Worm (Caenorhabditis elegans): Measurements from ENCODE around the gene F56D6.19.

The F56D6.19 gene

DNA sequence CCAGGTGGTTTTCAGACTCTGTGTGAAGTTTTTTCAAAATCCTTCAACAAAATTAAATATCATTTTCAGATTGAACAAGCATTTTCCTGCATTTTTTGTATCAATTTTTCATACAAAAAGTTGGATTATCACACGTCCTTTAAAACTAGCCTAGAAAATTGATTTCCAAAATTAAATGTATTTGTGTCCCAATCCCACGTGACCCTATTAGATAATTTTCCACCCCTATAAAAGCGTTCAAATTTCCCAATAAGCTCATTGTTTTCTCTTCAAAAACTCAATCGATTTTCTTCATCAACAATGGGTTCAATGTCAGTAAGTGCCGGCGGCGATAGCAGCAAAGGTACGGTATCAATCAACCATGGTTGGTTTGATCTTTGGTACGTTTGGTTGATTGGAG is at the start of gene F56D6.19:
TSS of gene F56D6.19 (plus strand) at position 301 of the 400 bp plus-strand sequence.
- TF ChIP-seq flt-1 (GFP tag; IDR thresholded peaks at IDR 0.05) (no peak), med-1 (GFP tag; optimal IDR thresholded peaks at IDR 0.05; ENCODE audit: insufficient read depth) (no peak)

- no peak for TF ChIP-seq ztf-29 (GFP tag; IDR thresholded peaks at IDR 0.05)
- no peak for TF ChIP-seq flt-1 (GFP tag; IDR thresholded peaks at IDR 0.05)
- no peak for TF ChIP-seq klf-2 (GFP tag; conservative IDR thresholded peaks at IDR 0.05)
- no peak for TF ChIP-seq ztf-23 (GFP tag; IDR thresholded peaks at IDR 0.05)
- TF ChIP-seq med-1 (GFP tag; optimal IDR thresholded peaks at IDR 0.05; ENCODE audit: insufficient read depth): no peak
- TF ChIP-seq ref-1 (GFP tag; conservative IDR thresholded peaks at IDR 0.05): no peak
- TF ChIP-seq cog-1 (tag; optimal IDR thresholded peaks at IDR 0.05): no peak
- no peak for TF ChIP-seq T22C8.4 (GFP tag; IDR thresholded peaks at IDR 0.05)
- no peak for TF ChIP-seq tab-1 (GFP tag; IDR thresholded peaks at IDR 0.05)
These were observed 49.6 kb upstream of the F56D6.19 start, which contains the start of gene aat-8 for ce11 chrIV:3864944-3865343. Gene aat-8, minus strand, starts transcription at chrIV:3865044.

DNA sequence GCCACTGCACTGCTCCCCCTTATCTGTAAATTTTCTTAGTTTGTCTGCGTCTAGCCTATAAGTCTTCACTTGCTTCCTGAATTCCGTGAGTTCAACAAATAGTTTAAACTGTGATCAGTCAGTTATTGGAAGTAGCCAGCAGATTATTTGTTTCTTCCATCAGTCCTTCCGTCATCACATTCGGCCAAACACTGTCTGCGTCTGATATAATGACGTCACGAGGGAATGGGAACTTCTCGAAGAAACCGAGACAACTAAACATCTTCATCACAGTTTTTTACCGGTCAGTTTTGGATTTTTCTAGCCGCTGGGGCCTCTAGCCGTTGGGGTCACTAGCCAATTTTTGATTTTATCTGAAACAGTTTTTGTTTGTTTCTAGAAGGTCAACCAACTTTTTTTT is 48.5 kb upstream of the F56D6.19 start:
- TF ChIP-seq klf-2 (GFP tag; conservative IDR thresholded peaks at IDR 0.05) (no peak), ref-1 (GFP tag; conservative IDR thresholded peaks at IDR 0.05) (no peak), T22C8.4 (GFP tag; IDR thresholded peaks at IDR 0.05) (no peak), cog-1 (tag; optimal IDR thresholded peaks at IDR 0.05) (no peak), ztf-29 (GFP tag; IDR thresholded peaks at IDR 0.05) (no peak), ztf-23 (GFP tag; IDR thresholded peaks at IDR 0.05) (no peak), flt-1 (GFP tag; IDR thresholded peaks at IDR 0.05) (no peak), med-1 (GFP tag; optimal IDR thresholded peaks at IDR 0.05; ENCODE audit: insufficient read depth) (no peak), tab-1 (GFP tag; IDR thresholded peaks at IDR 0.05) (no peak)

ce11 chrIV:3867252-3867651 is 47.3 kb upstream of the F56D6.19 start, which contains the start of gene F37C4.4:
Gene F37C4.4, plus strand, starts transcription at chrIV:3867309.
- TF ChIP-seq ztf-29 (GFP tag; IDR thresholded peaks at IDR 0.05) (no peak), ref-1 (GFP tag; conservative IDR thresholded peaks at IDR 0.05) (no peak), med-1 (GFP tag; optimal IDR thresholded peaks at IDR 0.05; ENCODE audit: insufficient read depth) (no peak)

DNA sequence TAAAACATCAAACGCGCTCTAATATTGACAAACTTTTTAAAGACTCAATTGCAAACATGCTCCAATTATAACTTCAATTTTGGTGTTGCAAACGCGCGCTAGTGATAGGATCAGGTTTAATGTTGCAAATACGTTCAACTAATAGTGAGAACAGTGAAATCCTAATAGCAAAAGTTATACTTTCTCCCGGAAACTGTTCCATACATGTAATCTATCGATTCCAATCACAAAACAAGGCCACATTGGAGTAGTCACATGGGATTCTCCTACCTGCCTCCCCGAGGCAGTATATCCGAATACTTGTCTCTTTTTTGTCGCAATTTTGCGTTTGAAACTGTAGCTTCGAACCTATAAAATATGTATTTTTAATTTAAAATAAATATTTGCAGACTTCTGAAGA is 44.7 kb upstream of the F56D6.19 start:
- no peak for TF ChIP-seq med-1 (GFP tag; optimal IDR thresholded peaks at IDR 0.05; ENCODE audit: insufficient read depth)
- no peak for TF ChIP-seq klf-2 (GFP tag; conservative IDR thresholded peaks at IDR 0.05)
- no peak for TF ChIP-seq ztf-23 (GFP tag; IDR thresholded peaks at IDR 0.05)
- TF ChIP-seq T22C8.4 (GFP tag; IDR thresholded peaks at IDR 0.05): no peak
- TF ChIP-seq ref-1 (GFP tag; conservative IDR thresholded peaks at IDR 0.05): no peak
- no peak for TF ChIP-seq tab-1 (GFP tag; IDR thresholded peaks at IDR 0.05)
- no peak for TF ChIP-seq cog-1 (tag; optimal IDR thresholded peaks at IDR 0.05)

DNA sequence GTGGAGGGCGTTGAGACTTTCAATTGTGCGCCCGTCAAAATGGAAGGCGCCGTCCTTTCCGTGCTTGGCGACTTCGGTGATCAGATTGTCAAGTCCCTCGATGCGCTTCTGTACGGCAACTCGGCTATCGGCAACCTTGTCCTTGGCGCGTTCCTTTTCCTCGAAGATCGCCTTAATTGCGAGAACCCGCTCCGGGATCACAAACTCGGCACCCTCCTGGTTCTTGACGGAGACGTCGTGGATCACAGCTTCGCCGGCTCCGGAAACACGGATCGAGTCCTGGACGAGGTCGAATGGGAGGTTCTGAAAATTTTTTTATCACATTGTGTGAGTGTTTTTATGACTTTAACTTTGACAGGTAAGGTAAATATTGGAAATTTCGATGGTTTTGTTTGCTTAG is 41.4 kb upstream of the F56D6.19 start:
- TF ChIP-seq cog-1 (tag; optimal IDR thresholded peaks at IDR 0.05): no peak
- no peak for TF ChIP-seq T22C8.4 (GFP tag; IDR thresholded peaks at IDR 0.05)
- no peak for TF ChIP-seq flt-1 (GFP tag; IDR thresholded peaks at IDR 0.05)
- TF ChIP-seq ztf-23 (GFP tag; IDR thresholded peaks at IDR 0.05): no peak
- TF ChIP-seq med-1 (GFP tag; optimal IDR thresholded peaks at IDR 0.05; ENCODE audit: insufficient read depth): no peak
- no peak for TF ChIP-seq ref-1 (GFP tag; conservative IDR thresholded peaks at IDR 0.05)
- TF ChIP-seq ztf-29 (GFP tag; IDR thresholded peaks at IDR 0.05): no peak
- TF ChIP-seq klf-2 (GFP tag; conservative IDR thresholded peaks at IDR 0.05): no peak
- TF ChIP-seq tab-1 (GFP tag; IDR thresholded peaks at IDR 0.05): no peak

ce11 chrIV:3873706-3874105 is 40.9 kb upstream of the F56D6.19 start, which contains the start of gene F37C4.5:
Gene F37C4.5, minus strand, starts transcription at chrIV:3873806.
- TF ChIP-seq ztf-29 (GFP tag; IDR thresholded peaks at IDR 0.05): no peak
- no peak for TF ChIP-seq ref-1 (GFP tag; conservative IDR thresholded peaks at IDR 0.05)
- TF ChIP-seq med-1 (GFP tag; optimal IDR thresholded peaks at IDR 0.05; ENCODE audit: insufficient read depth): no peak
- TF ChIP-seq klf-2 (GFP tag; conservative IDR thresholded peaks at IDR 0.05): no peak
- no peak for TF ChIP-seq T22C8.4 (GFP tag; IDR thresholded peaks at IDR 0.05)
- TF ChIP-seq flt-1 (GFP tag; IDR thresholded peaks at IDR 0.05): no peak
- no peak for TF ChIP-seq tab-1 (GFP tag; IDR thresholded peaks at IDR 0.05)
- no peak for TF ChIP-seq cog-1 (tag; optimal IDR thresholded peaks at IDR 0.05)
- no peak for TF ChIP-seq ztf-23 (GFP tag; IDR thresholded peaks at IDR 0.05)

DNA sequence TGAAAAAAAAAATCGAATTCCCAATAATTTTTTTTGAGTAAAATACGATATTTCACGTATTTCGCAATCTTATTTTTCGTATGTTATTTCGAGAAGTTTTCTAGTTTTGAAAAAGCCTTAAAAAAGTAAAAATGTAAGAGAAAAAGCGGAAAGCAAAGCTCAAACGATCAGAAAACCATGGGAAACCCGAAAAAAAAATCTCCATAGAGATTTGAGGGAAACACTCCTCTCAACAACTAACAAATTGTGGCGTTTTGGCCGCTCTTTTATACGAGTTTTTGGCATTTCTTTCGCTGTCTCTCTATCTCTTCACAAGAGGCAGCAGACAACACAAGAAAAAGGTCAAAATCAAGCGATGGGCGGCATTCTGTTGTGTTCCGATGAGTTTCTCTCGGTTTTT is 40.1 kb upstream of the F56D6.19 start:
- TF ChIP-seq tab-1 (GFP tag; IDR thresholded peaks at IDR 0.05) (no peak), flt-1 (GFP tag; IDR thresholded peaks at IDR 0.05) (no peak), ztf-29 (GFP tag; IDR thresholded peaks at IDR 0.05) (no peak), T22C8.4 (GFP tag; IDR thresholded peaks at IDR 0.05) (no peak), ref-1 (GFP tag; conservative IDR thresholded peaks at IDR 0.05) (no peak), ztf-23 (GFP tag; IDR thresholded peaks at IDR 0.05) (no peak), med-1 (GFP tag; optimal IDR thresholded peaks at IDR 0.05; ENCODE audit: insufficient read depth) (no peak), klf-2 (GFP tag; conservative IDR thresholded peaks at IDR 0.05) (no peak), cog-1 (tag; optimal IDR thresholded peaks at IDR 0.05) (no peak)

DNA sequence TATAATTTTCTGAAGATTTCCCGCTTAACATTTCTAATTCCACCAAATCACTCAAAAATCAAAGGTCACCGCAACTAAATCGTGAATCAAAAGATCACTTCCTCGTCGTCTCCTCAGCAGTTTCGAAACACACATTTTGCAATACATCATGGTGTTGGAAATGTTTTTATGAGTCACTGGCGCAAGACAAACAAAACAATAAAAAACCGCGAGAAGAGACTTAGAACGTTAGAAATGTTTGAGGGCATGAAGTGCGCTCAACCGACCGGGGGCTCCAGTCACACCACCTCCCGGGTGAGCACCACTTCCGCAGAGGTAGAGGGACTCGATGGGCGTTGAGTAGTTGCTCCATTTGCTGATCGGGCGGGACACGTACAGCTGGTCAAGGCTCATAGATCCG is 39.3 kb upstream of the F56D6.19 start:
- TF ChIP-seq tab-1 (GFP tag; IDR thresholded peaks at IDR 0.05) (no peak), T22C8.4 (GFP tag; IDR thresholded peaks at IDR 0.05) (no peak), cog-1 (tag; optimal IDR thresholded peaks at IDR 0.05) (no peak), flt-1 (GFP tag; IDR thresholded peaks at IDR 0.05) (no peak), klf-2 (GFP tag; conservative IDR thresholded peaks at IDR 0.05) (no peak)

ce11 chrIV:3876955-3877354 is 37.6 kb upstream of the F56D6.19 start:
- TF ChIP-seq med-1 (GFP tag; optimal IDR thresholded peaks at IDR 0.05; ENCODE audit: insufficient read depth) (no peak), ztf-29 (GFP tag; IDR thresholded peaks at IDR 0.05) (no peak), klf-2 (GFP tag; conservative IDR thresholded peaks at IDR 0.05) (no peak), ztf-23 (GFP tag; IDR thresholded peaks at IDR 0.05) (no peak), tab-1 (GFP tag; IDR thresholded peaks at IDR 0.05) (no peak), ref-1 (GFP tag; conservative IDR thresholded peaks at IDR 0.05) (no peak), T22C8.4 (GFP tag; IDR thresholded peaks at IDR 0.05) (no peak), flt-1 (GFP tag; IDR thresholded peaks at IDR 0.05) (no peak), cog-1 (tag; optimal IDR thresholded peaks at IDR 0.05) (no peak)

Measured in whole organism, midembryonic.